Worm (Caenorhabditis elegans): Measurements from ENCODE around the gene wrb-1.

DNA sequence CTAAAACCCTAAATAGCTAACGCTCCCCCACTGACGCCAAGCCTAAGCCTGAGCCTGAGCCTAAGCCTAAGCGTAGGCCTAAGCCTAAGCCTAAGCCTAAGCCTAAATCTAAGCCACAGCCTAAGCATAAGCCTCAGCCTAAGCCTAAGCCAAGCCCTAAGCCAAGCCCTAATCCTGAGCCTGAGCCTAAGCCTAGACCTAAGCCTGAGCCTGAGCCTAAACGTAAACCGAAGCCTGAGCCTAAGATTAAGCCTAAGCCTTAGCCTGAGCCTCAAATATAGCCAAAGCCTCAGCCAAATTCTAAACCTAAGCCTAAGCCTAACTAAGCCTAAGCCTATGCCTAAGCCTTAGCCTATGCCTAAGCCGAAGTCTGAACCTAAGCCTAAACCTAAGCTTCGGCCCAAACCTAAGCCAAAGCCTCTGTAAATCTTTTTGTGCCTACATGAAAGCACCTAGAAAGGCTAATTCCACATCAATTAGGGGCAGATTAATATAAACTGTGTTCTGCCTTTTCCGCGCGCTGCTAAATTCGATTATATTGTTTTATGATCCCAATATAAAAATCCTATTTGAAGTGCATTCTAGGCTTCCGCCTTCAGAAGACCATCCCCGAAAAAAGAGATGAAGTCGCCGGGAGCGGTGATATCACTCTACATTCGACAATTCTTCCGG is 30.6 kb upstream of the wrb-1 start, which contains the start of gene ptr-16:
- TF ChIP-seq madf-5 (GFP tag; IDR thresholded peaks at IDR 0.05) (no peak), nhr-76 (tag; optimal IDR thresholded peaks at IDR 0.05) (no peak), F49E8.2 (tag; optimal IDR thresholded peaks at IDR 0.05; ENCODE audit: borderline replicate concordance) (no peak), zag-1 (tag; optimal IDR thresholded peaks at IDR 0.05) (no peak), daf-16 (GFP tag; optimal IDR thresholded peaks at IDR 0.05) (no peak), daf-16 (tag; optimal IDR thresholded peaks at IDR 0.05) (no peak), nhr-10 (tag; optimal IDR thresholded peaks at IDR 0.05) (no peak), nhr-111 (GFP tag; optimal IDR thresholded peaks at IDR 0.05) (no peak), unc-39 (tag; optimal IDR thresholded peaks at IDR 0.05) (no peak), ama-1 (optimal IDR thresholded peaks at IDR 0.05) (no peak), ztf-11 (tag; optimal IDR thresholded peaks at IDR 0.05) (no peak), Y5F2A.4 (GFP tag; optimal IDR thresholded peaks at IDR 0.05) (no peak), dpl-1 (GFP tag; optimal IDR thresholded peaks at IDR 0.05) (no peak)
